Worm (Caenorhabditis elegans): ENCODE data around the gene T24A6.17.

ce11 chrV:3579795-3580194, 15.6 kb upstream of the T24A6.17 start:
- TF ChIP-seq elt-1 (tag; optimal IDR thresholded peaks at IDR 0.05), result no peak
- peak; percentile 55 for TF ChIP-seq unc-55 (GFP tag; optimal IDR thresholded peaks at IDR 0.05)
- no peak for TF ChIP-seq mbf-1 (tag; optimal IDR thresholded peaks at IDR 0.05)
- TF ChIP-seq dmd-4 (tag; optimal IDR thresholded peaks at IDR 0.05), result no peak
- TF ChIP-seq fos-1 (tag; optimal IDR thresholded peaks at IDR 0.05), result peak; percentile 64
- no peak for TF ChIP-seq ztf-1 (GFP tag; conservative IDR thresholded peaks at IDR 0.05)
- TF ChIP-seq lsy-2 (tag; optimal IDR thresholded peaks at IDR 0.05), result peak in 1 of 2 experiments; percentile 61
- TF ChIP-seq unc-62 (GFP tag; optimal IDR thresholded peaks at IDR 0.05), result no peak
- no peak for TF ChIP-seq ZK546.5 (tag; optimal IDR thresholded peaks at IDR 0.05)
- no peak for TF ChIP-seq ceh-82 (tag; optimal IDR thresholded peaks at IDR 0.05)
- TF ChIP-seq ama-1 (optimal IDR thresholded peaks at IDR 0.05), result peak; percentile 57
- peak; percentile 44 for TF ChIP-seq lin-13 (GFP tag; optimal IDR thresholded peaks at IDR 0.05)

Measured in whole organism, L2 larva.